Worm (Caenorhabditis elegans): ENCODE results near the gene C06G4.6.

ce11 chrIII:7978723-7979122, 25.5 kb upstream of the C06G4.6 start:
- TF ChIP-seq him-1 (tag; optimal IDR thresholded peaks at IDR 0.05) (no peak), W03F9.2 (tag; optimal IDR thresholded peaks at IDR 0.05) (no peak)

Measured in whole organism, L4/young adult.